Worm (Caenorhabditis elegans): Measurements from ENCODE around the gene K03H1.7.

The K03H1.7 gene

DNA sequence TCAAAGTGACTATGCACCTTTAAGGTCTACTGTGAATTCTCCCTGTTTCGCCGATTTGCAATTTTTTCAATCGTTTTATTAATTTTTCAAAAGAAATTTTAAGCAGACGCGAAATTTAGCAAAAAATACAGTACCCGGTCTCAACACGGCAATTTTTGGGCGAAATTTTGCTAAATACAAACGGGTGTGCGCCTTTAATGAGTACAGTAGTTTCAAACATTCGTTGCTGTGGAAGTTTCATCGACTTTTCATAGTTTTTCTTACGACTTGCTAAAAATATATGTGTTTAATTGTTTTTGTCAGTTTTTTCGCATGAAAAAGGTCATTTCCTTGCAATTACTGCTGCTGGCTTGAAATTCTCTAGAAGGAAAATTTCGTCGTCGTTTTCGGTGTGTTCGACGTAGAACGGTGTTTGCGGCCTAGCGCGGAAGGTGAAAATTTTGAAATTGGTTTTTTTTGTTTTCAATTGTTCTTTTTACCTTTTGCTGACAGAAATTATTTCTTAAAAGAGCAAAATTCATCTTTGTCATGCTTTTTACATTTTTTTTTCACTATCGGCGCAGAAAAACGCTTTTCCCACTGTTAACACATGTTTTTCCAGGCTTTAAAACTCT lies at the start of gene K03H1.7:
Gene K03H1.7, plus strand, starts transcription at position 600 of the 614 bp plus-strand sequence.
- TF ChIP-seq unc-62 (GFP tag; optimal IDR thresholded peaks at IDR 0.05) = no peak

DNA sequence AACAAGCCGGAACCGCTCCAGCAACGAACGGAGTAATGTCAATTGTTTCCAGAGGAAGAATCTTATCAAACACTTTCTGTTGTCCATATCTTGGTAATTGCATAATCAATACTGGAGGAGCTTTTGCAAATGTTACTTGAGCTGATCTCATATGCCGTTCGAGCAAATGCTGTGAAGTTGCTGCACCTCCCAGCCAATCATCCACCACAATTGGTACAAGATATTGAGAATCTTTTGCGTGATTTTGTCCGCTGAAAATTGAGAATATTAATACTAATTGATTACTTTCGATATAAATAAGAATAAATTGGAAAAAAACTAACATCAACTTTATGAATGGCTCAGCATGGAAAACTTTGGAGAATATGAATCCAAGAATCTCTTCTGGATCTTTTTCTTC lies 47.5 kb upstream of the K03H1.7 start:
- no peak for TF ChIP-seq unc-62 (GFP tag; optimal IDR thresholded peaks at IDR 0.05)

DNA sequence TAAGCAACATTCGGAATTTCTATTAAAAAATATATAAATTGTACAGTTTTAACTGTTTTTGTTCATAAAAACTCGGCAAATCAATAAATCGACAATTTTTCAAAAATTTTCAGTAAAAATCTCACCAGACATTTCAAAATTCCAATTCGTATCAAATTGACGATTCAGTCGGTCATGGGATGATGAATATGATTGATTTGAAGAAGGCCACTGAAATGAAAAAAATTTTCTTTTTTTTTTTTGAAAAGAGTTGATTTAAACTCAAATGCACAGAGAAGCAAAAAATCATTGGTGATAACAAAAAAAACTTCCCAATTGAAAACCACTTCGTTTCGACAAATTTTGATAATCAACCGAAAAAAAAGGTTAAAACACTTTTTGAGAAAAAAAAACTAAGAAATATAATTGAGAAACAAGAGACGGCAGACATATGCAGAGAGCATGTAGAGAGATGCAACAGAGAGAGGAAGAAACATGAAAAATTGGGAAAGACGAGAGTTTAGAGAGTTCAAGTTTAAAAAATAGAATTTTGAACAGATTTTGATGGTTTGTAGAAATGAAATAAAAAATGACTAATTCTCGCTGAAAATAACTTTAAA lies 43.4 kb upstream of the K03H1.7 start:
- no peak for TF ChIP-seq unc-62 (GFP tag; optimal IDR thresholded peaks at IDR 0.05)

DNA sequence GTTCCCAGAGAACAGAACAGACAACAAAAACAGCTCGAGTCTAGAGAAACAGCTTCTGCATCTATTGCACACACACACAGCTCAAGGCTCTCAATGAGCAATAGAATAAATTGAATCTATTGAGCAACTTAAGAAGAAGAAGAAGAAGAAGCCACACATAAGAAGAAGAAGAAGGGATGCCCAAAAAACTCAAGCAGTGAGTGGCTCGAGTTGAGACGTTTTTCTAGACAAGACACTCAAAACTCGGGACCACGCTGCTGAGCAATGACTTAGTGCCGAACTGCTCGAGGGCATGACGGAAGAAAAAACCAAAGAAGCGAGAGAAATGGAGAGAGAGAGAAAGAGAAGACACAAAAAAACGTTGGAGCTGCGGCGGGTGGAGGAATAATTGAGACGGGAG lies 41.9 kb upstream of the K03H1.7 start:
- no peak for TF ChIP-seq unc-62 (GFP tag; optimal IDR thresholded peaks at IDR 0.05)

DNA sequence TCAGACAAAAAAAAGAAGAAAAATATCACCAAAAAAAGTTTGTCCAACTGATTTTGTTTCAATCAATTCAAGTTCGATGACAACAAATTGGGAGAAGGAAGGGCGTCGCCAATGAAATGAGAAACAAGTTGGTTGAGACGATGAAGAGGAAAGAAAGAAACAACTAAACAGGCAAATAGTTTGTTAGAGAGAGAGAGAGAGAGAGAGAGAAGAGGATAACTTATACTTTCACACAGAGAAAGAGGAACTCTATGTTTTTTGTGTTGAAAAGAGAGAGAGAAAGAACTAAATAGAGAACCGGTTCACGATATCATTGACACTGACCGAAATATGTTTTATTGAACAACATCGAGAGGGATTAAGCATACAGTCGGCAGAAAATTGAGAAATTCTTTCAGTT lies 39.6 kb upstream of the K03H1.7 start:
- TF ChIP-seq unc-62 (GFP tag; optimal IDR thresholded peaks at IDR 0.05) = no peak

DNA sequence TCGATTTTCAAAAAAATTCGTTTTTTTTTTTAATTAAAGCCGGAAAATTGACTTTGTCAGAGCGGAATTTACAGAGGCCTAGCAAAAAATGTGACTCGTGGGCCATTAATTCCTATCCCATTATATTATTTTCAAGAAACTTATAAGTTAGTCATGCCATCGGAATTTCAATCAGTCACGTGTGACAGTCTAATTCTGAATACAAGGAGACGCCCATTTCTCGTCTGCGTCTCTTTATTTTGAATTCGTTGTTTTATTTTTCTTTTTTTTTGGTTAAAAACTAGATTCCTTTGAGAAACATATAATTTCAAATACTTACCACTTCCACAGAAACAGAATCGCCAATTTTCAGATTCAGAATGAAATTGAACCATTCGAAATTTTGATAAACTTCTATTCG lies 38.4 kb upstream of the K03H1.7 start:
- TF ChIP-seq unc-62 (GFP tag; optimal IDR thresholded peaks at IDR 0.05) = no peak

DNA sequence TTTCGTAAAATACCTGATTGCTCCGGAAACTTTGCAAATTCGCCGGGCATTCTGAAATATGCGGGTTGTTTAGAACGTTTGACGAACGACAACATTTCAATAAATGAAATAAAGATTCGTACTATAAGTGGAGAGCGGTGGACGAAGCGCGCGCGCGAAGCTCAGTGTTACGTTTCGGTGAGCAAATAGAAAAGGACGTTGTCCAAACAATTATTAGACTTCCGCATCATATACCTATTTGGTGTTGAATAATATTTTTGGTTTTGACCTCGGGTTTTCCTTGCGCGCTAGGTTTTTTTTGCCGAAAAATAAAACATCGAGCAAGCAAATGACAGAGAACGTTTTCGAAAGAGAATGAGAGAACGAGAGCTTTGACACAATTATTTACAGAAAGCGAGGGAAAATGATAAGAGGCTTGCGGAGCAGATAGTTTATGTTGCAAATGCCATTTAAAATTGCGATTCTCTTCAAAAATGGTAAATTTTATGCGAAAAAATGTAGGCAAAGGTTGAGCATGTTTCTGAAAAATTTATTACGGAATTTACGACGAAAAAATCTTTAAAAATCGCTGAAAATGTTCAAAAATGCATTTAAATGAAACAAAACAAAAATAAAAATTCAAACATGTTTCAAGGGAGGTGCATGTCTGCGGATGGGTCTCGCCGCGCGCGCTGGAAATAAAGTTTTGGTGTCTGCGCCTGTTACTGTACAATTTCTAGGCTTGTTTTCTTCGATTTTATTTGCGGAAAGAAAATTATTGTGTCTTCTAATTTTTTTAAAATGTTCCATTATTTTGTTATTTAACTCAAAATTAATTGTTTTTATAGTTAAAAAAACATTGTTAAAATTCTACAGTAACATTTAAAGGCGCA lies 36.4 kb upstream of the K03H1.7 start, which contains the start of the genes cyld-1 and F40F12.9:
Gene cyld-1, minus strand, starts transcription at position 51 of the 872 bp plus-strand sequence.
Gene F40F12.9, plus strand, starts transcription at position 721 of the 872 bp plus-strand sequence.
- no peak for TF ChIP-seq unc-62 (GFP tag; optimal IDR thresholded peaks at IDR 0.05)

DNA sequence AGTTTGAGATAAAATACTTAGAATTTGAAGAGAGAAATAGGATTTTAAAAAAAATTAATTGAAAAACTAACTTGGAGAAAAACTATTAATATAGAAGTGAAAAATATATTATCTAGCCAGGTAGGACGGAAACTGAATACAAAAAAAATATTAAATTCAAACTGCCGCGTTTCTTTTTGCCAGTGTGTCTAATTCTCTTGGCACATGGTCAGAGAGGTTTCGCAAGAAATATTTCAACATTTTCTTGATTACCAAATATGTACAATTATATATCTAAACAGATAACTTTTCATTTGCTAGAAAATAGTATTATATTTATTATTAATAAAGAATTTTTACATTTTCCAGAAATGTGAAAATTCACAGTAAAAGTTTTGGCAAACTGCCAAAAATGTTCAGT lies 34.7 kb upstream of the K03H1.7 start:
- TF ChIP-seq unc-62 (GFP tag; optimal IDR thresholded peaks at IDR 0.05) = no peak

DNA sequence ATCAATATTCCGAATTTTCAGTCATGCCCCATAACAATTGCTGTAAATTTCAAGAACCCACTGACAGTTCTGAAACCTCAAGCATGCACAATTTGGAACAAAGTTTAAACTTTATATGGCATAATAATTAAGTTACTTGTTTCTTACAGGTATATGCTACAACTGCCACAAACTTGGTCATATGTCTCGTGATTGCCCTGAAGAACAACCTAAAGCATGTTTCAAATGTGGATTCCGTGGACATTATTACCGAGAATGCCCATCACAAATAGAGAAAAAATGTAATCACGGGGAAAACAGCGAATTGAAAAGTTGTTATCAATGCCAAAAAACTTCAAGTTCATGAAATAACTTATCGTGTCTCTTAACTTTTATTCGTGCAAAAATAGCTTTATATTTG lies 34.2 kb upstream of the K03H1.7 start:
- no peak for TF ChIP-seq unc-62 (GFP tag; optimal IDR thresholded peaks at IDR 0.05)

DNA sequence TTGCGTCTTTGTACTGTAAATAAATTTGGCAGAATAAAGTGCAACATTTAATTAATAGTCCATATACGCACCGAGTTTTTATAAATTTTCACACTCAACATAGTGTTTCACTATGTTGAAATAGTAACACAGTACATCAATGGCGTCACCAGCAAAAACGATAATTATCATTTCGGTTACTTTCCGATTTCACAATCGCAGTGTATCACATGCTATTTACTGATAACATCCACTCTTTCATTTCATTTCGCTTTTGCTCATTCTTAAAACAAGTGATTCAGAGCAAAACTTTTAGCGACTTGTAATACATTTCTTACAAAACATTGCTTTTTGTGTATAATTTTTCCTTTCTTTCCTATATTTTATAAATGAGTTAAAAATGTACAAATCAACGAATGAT lies 33.5 kb upstream of the K03H1.7 start, which contains the start of gene cbp-3:
Gene cbp-3, plus strand, starts transcription at position 272 of the 400 bp plus-strand sequence.
- no peak for TF ChIP-seq unc-62 (GFP tag; optimal IDR thresholded peaks at IDR 0.05)

DNA sequence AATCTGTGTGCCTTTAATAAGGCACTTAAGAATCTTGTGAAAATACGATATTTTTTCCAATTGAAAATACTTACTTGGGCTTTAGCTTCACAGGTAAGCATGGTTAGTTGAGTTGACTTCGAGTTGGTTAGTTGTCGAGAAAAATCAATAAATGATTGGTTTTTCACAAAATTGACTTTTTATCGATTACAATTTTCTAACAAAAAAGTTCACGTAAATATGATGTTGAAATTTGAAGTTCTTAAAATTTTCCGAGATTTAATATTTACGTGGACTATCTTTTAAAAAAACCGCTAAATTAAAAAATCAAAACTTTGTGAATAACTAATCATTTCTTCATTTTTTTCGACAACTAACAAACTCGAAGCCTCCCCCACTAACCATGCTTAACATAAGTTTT lies 26.4 kb upstream of the K03H1.7 start, which contains the start of gene F40F12.3:
Gene F40F12.3, minus strand, starts transcription at position 101 of the 400 bp plus-strand sequence.
- TF ChIP-seq unc-62 (GFP tag; optimal IDR thresholded peaks at IDR 0.05) = no peak

DNA sequence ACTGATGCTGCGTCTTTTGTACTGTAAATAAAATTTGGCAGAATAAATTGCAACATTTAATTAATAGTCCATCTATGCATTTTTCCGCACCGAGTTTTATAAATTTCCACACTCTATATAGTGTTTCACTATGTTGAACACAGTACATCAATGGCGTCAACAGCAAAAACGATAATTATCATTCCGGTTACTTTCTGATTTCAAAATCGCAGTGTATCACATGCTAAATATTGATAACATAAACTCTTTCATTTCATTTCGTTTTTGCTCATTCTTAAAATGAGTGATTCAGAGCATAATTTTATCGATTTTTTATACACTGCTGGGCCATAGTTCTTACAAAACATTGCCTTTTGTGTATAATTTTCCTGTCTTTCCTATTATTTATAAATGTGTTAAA lies 24.9 kb upstream of the K03H1.7 start:
- TF ChIP-seq unc-62 (GFP tag; optimal IDR thresholded peaks at IDR 0.05) = no peak

DNA sequence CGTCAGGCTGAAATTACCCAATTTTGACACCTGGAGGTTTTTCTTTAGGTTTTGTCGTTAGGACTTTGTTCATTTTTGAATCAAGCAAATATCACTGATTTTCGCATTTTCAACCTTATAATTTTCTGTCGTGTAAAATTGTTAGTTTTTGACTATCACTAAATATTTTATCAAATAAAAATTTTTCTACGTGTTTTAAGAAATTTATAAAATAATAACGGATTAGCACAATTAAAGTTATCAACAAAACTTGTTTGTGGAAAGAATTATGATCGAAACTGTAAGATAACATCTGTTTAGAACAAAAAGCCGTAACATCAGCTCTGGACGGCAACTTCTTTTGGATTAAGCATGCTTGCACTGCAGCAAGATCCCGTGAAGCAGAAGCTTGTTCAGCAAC lies 24.3 kb upstream of the K03H1.7 start, which contains the start of gene cbp-2:
Gene cbp-2, plus strand, starts transcription at position 301 of the 400 bp plus-strand sequence.
- no peak for TF ChIP-seq unc-62 (GFP tag; optimal IDR thresholded peaks at IDR 0.05)

DNA sequence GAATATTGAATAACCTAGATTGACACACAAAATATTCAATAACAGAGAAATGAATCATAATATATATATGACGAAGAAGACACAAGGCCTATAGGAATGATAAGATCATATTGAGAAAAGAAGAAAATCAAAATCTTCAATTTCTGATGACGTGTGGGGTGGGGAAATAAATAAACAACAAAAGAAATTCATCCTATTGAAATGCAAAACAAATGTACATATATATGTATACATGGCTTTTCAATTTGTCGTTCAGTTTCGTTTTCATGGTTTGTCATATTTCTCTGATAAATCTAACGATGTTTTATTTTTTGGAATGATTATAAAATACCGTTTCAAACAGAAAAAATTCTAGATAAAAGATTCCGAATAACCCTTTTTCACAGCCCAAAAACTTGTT lies 20.6 kb upstream of the K03H1.7 start, which contains the start of gene ttr-3:
Gene ttr-3, minus strand, starts transcription at position 101 of the 400 bp plus-strand sequence.
- TF ChIP-seq unc-62 (GFP tag; optimal IDR thresholded peaks at IDR 0.05) = no peak

DNA sequence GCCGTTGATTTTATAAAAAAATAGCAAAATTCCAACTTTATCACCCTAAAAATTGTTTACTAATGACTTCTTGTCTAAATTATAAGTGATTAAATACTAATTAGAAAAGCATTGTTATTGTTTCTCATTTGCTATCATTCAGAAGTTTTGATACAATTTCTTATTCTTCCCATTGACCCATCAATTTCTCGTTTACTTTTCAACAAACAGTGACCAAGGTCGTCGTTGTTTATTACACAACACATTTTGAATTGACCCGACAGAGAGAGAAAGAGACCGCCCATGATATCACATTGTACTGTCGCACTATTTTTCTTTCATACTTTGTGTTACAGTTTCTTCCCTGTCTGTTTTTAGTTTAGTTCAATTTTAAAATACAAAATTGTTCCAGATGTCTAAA lies 19.8 kb upstream of the K03H1.7 start, which contains the start of gene ttr-2:
Gene ttr-2, plus strand, starts transcription at position 392 of the 400 bp plus-strand sequence.
- TF ChIP-seq unc-62 (GFP tag; optimal IDR thresholded peaks at IDR 0.05) = no peak

DNA sequence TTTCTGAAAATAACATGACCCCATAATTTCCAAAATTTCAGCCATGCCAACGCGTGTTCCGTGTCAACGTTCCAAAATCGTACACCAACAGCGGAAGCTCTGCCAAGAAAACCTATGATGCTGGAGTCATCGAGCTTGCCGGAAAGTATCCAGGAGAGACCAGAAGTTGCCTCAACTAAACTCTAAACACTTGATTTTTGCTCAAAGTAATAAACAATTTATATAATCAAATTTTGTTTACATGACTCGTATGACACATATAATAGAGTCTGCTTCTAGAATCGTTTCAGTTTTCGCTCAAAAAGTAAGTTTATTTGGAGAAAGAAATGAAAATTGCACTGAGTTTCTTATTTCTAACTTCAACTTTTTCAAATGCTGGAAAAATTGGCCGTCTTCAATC lies 18.4 kb upstream of the K03H1.7 start, which contains the start of gene ttr-1:
Gene ttr-1, plus strand, starts transcription at position 301 of the 400 bp plus-strand sequence.
- no peak for TF ChIP-seq unc-62 (GFP tag; optimal IDR thresholded peaks at IDR 0.05)

All from whole organism, dauer.